Worm (Caenorhabditis elegans) whole organism, L1 larva: ENCODE measurements around the gene F48E8.2.

Source experiments
- egl-13 ChIP-seq: sonication (generic microtip); optimal IDR thresholded peaks from 2 replicates; lab custom pipeline; 2016; ENCODE audit warnings: missing genotype, missing genetic modification reagents, missing genetic modification characterization, missing compliant biosample characterization
- jun-1 ChIP-seq: fragments of 150-350 bp; optimal IDR thresholded peaks from 2 replicates; lab custom pipeline; 2014; ENCODE audit warnings: missing biosample characterization, missing genetic modification reagents, missing genetic modification characterization
- lir-3 ChIP-seq: sonication (generic microtip); optimal IDR thresholded peaks from 2 replicates; lab custom pipeline; 2016; ENCODE audit warnings: mild to moderate bottlenecking, missing genetic modification characterization, moderate library complexity, missing compliant biosample characterization; ENCODE audit not compliant: poor library complexity
- mdl-1 ChIP-seq, 2 experiments: fragments of 150-350 bp; optimal IDR thresholded peaks; 2 replicates each; lab custom pipeline; 2014 to 2017; ENCODE audit warnings: missing biosample characterization in 2 of 2, missing genetic modification characterization in 2 of 2, inconsistent platforms in 1 of 2
- nhr-19 ChIP-seq: fragments of 200-800 bp; sonication (Bioruptor generic); conservative IDR thresholded peaks from 2 replicates; pipeline ENCODE4 v1.3.6; 2022; ENCODE audit warnings: missing genetic modification characterization, missing compliant biosample characterization
- pqm-1 ChIP-seq: sonication (generic microtip); optimal IDR thresholded peaks from 3 replicates; lab custom pipeline; 2017; ENCODE audit warnings: missing biosample characterization, missing genetic modification characterization
- snpc-4 ChIP-seq: fragments of 150-350 bp; optimal IDR thresholded peaks from 2 replicates; lab custom pipeline; 2014; ENCODE audit warnings: missing biosample characterization, missing genetic modification characterization
- snu-23 ChIP-seq: sonication (generic microtip); optimal IDR thresholded peaks from 2 replicates; lab custom pipeline; 2016; ENCODE audit warnings: missing genetic modification characterization, missing compliant biosample characterization
- unc-62 ChIP-seq: fragments of 150-350 bp; optimal IDR thresholded peaks from 2 replicates; lab custom pipeline; 2014; ENCODE audit warnings: missing biosample characterization, missing genetic modification reagents, missing genetic modification characterization
- zip-4 ChIP-seq: fragments of 200-800 bp; sonication (Bioruptor generic); optimal IDR thresholded peaks from 2 replicates; lab custom pipeline; 2018; ENCODE audit warnings: mild to moderate bottlenecking, missing genetic modification characterization, moderate library complexity, missing compliant biosample characterization
- ztf-11 ChIP-seq, 2 experiments: sonication (generic microtip); optimal IDR thresholded peaks; 2 replicates each; lab custom pipeline; 2016 to 2017; ENCODE audit warnings: missing genetic modification characterization in 2 of 2, missing biosample characterization in 1 of 2, missing compliant biosample characterization in 1 of 2

DNA sequence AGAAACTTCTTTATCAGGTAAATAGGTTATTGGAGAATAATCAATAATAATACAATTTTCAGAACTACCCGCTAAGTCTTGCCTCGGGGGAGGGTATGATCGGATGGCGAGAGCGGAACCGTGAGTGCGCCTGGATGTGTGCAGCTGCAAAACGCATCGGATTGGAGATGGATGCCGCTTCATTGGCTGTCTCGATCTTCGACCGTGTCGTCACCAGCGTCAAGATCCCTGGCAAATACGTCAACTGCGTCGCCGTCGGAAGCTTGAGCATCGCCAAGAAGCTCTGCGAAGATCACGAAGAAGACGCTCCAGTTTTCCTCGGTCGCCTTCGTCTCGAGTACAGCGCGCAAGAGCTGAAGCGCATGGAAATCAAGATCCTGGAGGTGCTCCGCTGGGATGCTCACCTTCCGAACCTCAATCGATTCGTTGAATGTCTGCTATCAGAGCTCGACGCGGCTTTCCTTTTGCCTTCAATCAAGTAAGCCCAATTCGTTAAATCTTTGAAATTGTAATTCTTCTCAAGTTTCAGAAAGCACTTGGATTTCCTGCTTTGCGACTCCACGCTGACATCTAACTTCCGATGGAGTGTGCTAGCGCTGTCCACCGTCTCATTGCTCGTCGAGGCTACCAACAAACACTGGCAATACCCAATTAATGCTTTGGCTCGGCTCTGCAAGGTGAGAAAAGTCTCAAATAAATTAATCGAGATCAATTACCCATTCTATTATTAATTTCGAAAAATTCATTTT, 40.7 kb downstream of the F48E8.2 start:
- no peak for TF ChIP-seq lir-3 (tag; lab: Kevin White, UChicago)
- no peak for TF ChIP-seq zip-4 (GFP tag; lab: Kevin White, UChicago)
- TF ChIP-seq pqm-1 (tag; lab: Kevin White, UChicago): no peak
- no peak for TF ChIP-seq snu-23
- TF ChIP-seq ztf-11 (tag; optimal IDR thresholded peaks at IDR 0.05; lab: Kevin White, UChicago): no peak
- TF ChIP-seq egl-13 (tag; lab: Kevin White, UChicago): no peak
- no peak for TF ChIP-seq jun-1
- no peak for TF ChIP-seq snpc-4 (tag; lab: Kevin White, UChicago)
- no peak for TF ChIP-seq mdl-1 (tag; optimal IDR thresholded peaks at IDR 0.05; lab: Kevin White, UChicago)
- TF ChIP-seq nhr-19: no peak
- no peak for TF ChIP-seq unc-62 (GFP tag; lab: Kevin White, UChicago)
